Worm (Caenorhabditis elegans) whole organism, mixed stage, embryonic: Measurements from ENCODE around the gene ttc-17.

Experiments
- M03D4.4 ChIP-seq: sonication (generic microtip); optimal IDR thresholded peaks from 2 replicates; lab custom pipeline; 2017; ENCODE audit warnings: mild to moderate bottlenecking, missing genetic modification characterization, missing compliant biosample characterization
- bed-3 ChIP-seq: fragments of 200-800 bp; sonication (Bioruptor generic); optimal IDR thresholded peaks from 3 replicates; lab custom pipeline; 2018; ENCODE audit warnings: mild to moderate bottlenecking, missing genetic modification characterization, moderate library complexity, missing compliant biosample characterization
- blmp-1 ChIP-seq: fragments of 150-350 bp; optimal IDR thresholded peaks from 2 replicates; lab custom pipeline; 2014; ENCODE audit warnings: missing biosample characterization, missing genetic modification characterization
- ceh-39 ChIP-seq: fragments of 150-350 bp; optimal IDR thresholded peaks from 2 replicates; lab custom pipeline; 2014; ENCODE audit warnings: missing biosample characterization, missing genetic modification characterization
- ceh-43 ChIP-seq: fragments of 200-800 bp; sonication (Bioruptor generic); optimal IDR thresholded peaks from 2 replicates; lab custom pipeline; 2018; ENCODE audit warnings: mild to moderate bottlenecking, missing genetic modification characterization, moderate library complexity, missing compliant biosample characterization
- ceh-83 ChIP-seq: fragments of 200-800 bp; sonication (Bioruptor generic); optimal IDR thresholded peaks from 2 replicates; lab custom pipeline; 2018; ENCODE audit warnings: mild to moderate bottlenecking, missing genetic modification characterization, missing compliant biosample characterization
- ces-1 ChIP-seq: fragments of 150-350 bp; optimal IDR thresholded peaks from 2 replicates; lab custom pipeline; 2014; ENCODE audit warnings: missing biosample characterization, missing genetic modification reagents, missing genetic modification characterization
- cnd-1 ChIP-seq: fragments of 200-800 bp; sonication (Bioruptor generic); optimal IDR thresholded peaks from 2 replicates; lab custom pipeline; 2018; ENCODE audit warnings: mild to moderate bottlenecking, missing genetic modification characterization, missing compliant biosample characterization
- drap-1 ChIP-seq: fragments of 200-800 bp; sonication (Bioruptor generic); optimal IDR thresholded peaks from 3 replicates; lab custom pipeline; 2018; ENCODE audit warnings: mild to moderate bottlenecking, missing genetic modification characterization, missing compliant biosample characterization
- elt-1 ChIP-seq: sonication (generic microtip); optimal IDR thresholded peaks from 2 replicates; lab custom pipeline; 2017; ENCODE audit warnings: missing genetic modification characterization, mild to moderate bottlenecking, missing compliant biosample characterization, antibody characterized with exemption, moderate library complexity, borderline replicate concordance; ENCODE audit not compliant: insufficient read depth
- elt-3 ChIP-seq: fragments of 150-350 bp; optimal IDR thresholded peaks from 2 replicates; lab custom pipeline; 2014; ENCODE audit warnings: missing biosample characterization, missing genetic modification characterization
- flh-1 ChIP-seq: fragments of 200-800 bp; sonication (Bioruptor generic); optimal IDR thresholded peaks from 2 replicates; lab custom pipeline; 2018; ENCODE audit warnings: mild to moderate bottlenecking, missing genetic modification characterization, moderate library complexity, missing compliant biosample characterization
- ham-2 ChIP-seq: fragments of 200-800 bp; sonication (Bioruptor generic); optimal IDR thresholded peaks from 2 replicates; lab custom pipeline; 2018; ENCODE audit warnings: mild to moderate bottlenecking, missing genetic modification characterization, missing compliant biosample characterization
- hlh-1 ChIP-seq: fragments of 150-350 bp; optimal IDR thresholded peaks from 2 replicates; lab custom pipeline; 2014; ENCODE audit warnings: missing biosample characterization, missing genetic modification reagents, missing genetic modification characterization
- lin-13 ChIP-seq: fragments of 150-350 bp; optimal IDR thresholded peaks from 2 replicates; lab custom pipeline; 2014; ENCODE audit warnings: missing biosample characterization, missing genetic modification characterization
- lsy-2 ChIP-seq: fragments of 150-350 bp; optimal IDR thresholded peaks from 2 replicates; lab custom pipeline; 2014; ENCODE audit warnings: missing biosample characterization, missing genetic modification characterization
- mab-5 ChIP-seq: fragments of 150-350 bp; optimal IDR thresholded peaks from 2 replicates; lab custom pipeline; 2014; ENCODE audit warnings: missing biosample characterization, missing genetic modification characterization
- mls-2 ChIP-seq: sonication (generic microtip); optimal IDR thresholded peaks from 2 replicates; lab custom pipeline; 2016; ENCODE audit warnings: mild to moderate bottlenecking, missing genetic modification characterization, moderate library complexity, missing compliant biosample characterization
- nhr-12 ChIP-seq: fragments of 150-350 bp; optimal IDR thresholded peaks from 2 replicates; lab custom pipeline; 2014; ENCODE audit warnings: missing biosample characterization, missing genetic modification characterization
- nhr-2 ChIP-seq: fragments of 150-350 bp; optimal IDR thresholded peaks from 2 replicates; lab custom pipeline; 2014; ENCODE audit warnings: missing biosample characterization, missing genetic modification characterization
- nhr-28 ChIP-seq: fragments of 150-350 bp; optimal IDR thresholded peaks from 2 replicates; lab custom pipeline; 2014; ENCODE audit warnings: missing biosample characterization, missing genetic modification characterization
- nhr-76 ChIP-seq: sonication (generic microtip); optimal IDR thresholded peaks from 2 replicates; lab custom pipeline; 2017; ENCODE audit warnings: missing biosample characterization, missing genetic modification characterization
- pha-4 ChIP-seq: fragments of 150-350 bp; optimal IDR thresholded peaks from 2 replicates; lab custom pipeline; 2018; ENCODE audit warnings: missing biosample characterization, missing genetic modification reagents, missing genetic modification characterization
- sem-2 ChIP-seq: fragments of 200-800 bp; sonication (Bioruptor generic); optimal IDR thresholded peaks from 2 replicates; lab custom pipeline; 2018; ENCODE audit warnings: mild to moderate bottlenecking, missing genetic modification characterization, missing compliant biosample characterization
- snpc-4 ChIP-seq: fragments of 150-350 bp; optimal IDR thresholded peaks from 2 replicates; lab custom pipeline; 2014; ENCODE audit warnings: missing biosample characterization, missing genetic modification characterization
- sptf-1 ChIP-seq: sonication (generic microtip); optimal IDR thresholded peaks from 2 replicates; lab custom pipeline; 2017; ENCODE audit warnings: mild to moderate bottlenecking, missing genetic modification characterization, moderate library complexity, missing compliant biosample characterization
- tbx-8 ChIP-seq: fragments of 200-800 bp; sonication (Bioruptor generic); optimal IDR thresholded peaks from 2 replicates; lab custom pipeline; 2018; ENCODE audit warnings: mild to moderate bottlenecking, missing genetic modification characterization, moderate library complexity, missing compliant biosample characterization
- unc-39 ChIP-seq: fragments of 150-350 bp; optimal IDR thresholded peaks from 2 replicates; lab custom pipeline; 2014; ENCODE audit warnings: missing biosample characterization, missing genetic modification characterization
- unc-62 ChIP-seq: fragments of 150-350 bp; optimal IDR thresholded peaks from 2 replicates; lab custom pipeline; 2014; ENCODE audit warnings: missing biosample characterization, missing genetic modification reagents, missing genetic modification characterization
- ztf-11 ChIP-seq: fragments of 150-350 bp; optimal IDR thresholded peaks from 2 replicates; lab custom pipeline; 2014; ENCODE audit warnings: missing biosample characterization, missing genetic modification characterization

ttc-17 gene

ce11 chrV:8937476-8938249 is 19.2 kb upstream of the ttc-17 start:
- TF ChIP-seq drap-1 (GFP tag; lab: Kevin White, UChicago) = no peak
- TF ChIP-seq ces-1 = no peak
- TF ChIP-seq flh-1 (GFP tag; lab: Kevin White, UChicago) = no peak
- no peak for TF ChIP-seq blmp-1 (tag; lab: Kevin White, UChicago)
- no peak for TF ChIP-seq tbx-8 (GFP tag; lab: Kevin White, UChicago)
- no peak for TF ChIP-seq nhr-76 (tag; lab: Kevin White, UChicago)
- no peak for TF ChIP-seq unc-39 (tag; lab: Kevin White, UChicago)
- TF ChIP-seq ceh-39 = no peak
- no peak for TF ChIP-seq nhr-12 (tag; lab: Kevin White, UChicago)
- TF ChIP-seq M03D4.4 (tag; lab: Kevin White, UChicago) = no peak
- TF ChIP-seq nhr-28 (tag; lab: Kevin White, UChicago) = no peak
- TF ChIP-seq nhr-2 (tag; lab: Kevin White, UChicago) = no peak

- TF ChIP-seq nhr-12 (tag; lab: Kevin White, UChicago) (no peak), ceh-39 (no peak), nhr-2 (tag; lab: Kevin White, UChicago) (no peak), bed-3 (GFP tag; lab: Kevin White, UChicago) (no peak), lin-13 (no peak), ceh-83 (GFP tag; lab: Kevin White, UChicago) (no peak), sem-2 (no peak), hlh-1 (tag; lab: Kevin White, UChicago) (no peak), pha-4 (no peak), sptf-1 (tag; lab: Kevin White, UChicago) (no peak), unc-62 (no peak), ceh-43 (GFP tag; lab: Kevin White, UChicago) (no peak), tbx-8 (GFP tag; lab: Kevin White, UChicago) (no peak), drap-1 (GFP tag; lab: Kevin White, UChicago) (no peak)
- TF ChIP-seq, all 35 proteins: peak for 0
Measured at ce11 chrV:8938445-8938844, 18.4 kb upstream of the ttc-17 start.

- TF ChIP-seq pha-4 (no peak), ztf-11 (tag; lab: Kevin White, UChicago) (no peak), snpc-4 (tag; lab: Kevin White, UChicago) (no peak), mls-2 (tag; lab: Kevin White, UChicago) (no peak), nhr-2 (tag; lab: Kevin White, UChicago) (no peak), lin-13 (no peak), ceh-39 (no peak), nhr-28 (tag; lab: Kevin White, UChicago) (no peak), cnd-1 (tag; lab: Kevin White, UChicago) (no peak), hlh-1 (tag; lab: Kevin White, UChicago) (no peak), elt-3 (tag; lab: Kevin White, UChicago) (no peak), M03D4.4 (tag; lab: Kevin White, UChicago) (no peak), ham-2 (GFP tag; lab: Kevin White, UChicago) (no peak), mab-5 (tag; lab: Kevin White, UChicago) (no peak), ceh-43 (GFP tag; lab: Kevin White, UChicago) (no peak), bed-3 (GFP tag; lab: Kevin White, UChicago) (no peak), unc-62 (no peak), elt-1 (no peak), unc-39 (tag; lab: Kevin White, UChicago) (no peak), nhr-12 (tag; lab: Kevin White, UChicago) (no peak)
Measured at ce11 chrV:8938943-8939342, 17.9 kb upstream of the ttc-17 start.

ce11 chrV:8939424-8940065 is 17.3 kb upstream of the ttc-17 start:
- TF ChIP-seq blmp-1 (tag; lab: Kevin White, UChicago) (no peak), tbx-8 (GFP tag; lab: Kevin White, UChicago) (no peak), ces-1 (no peak), mls-2 (tag; lab: Kevin White, UChicago) (no peak)

ce11 chrV:8940419-8940818 is 16.4 kb upstream of the ttc-17 start:
- TF ChIP-seq hlh-1 (tag; lab: Kevin White, UChicago) (no peak), lsy-2 (tag; lab: Kevin White, UChicago) (no peak), elt-1 (no peak), nhr-28 (tag; lab: Kevin White, UChicago) (no peak), ces-1 (no peak), pha-4 (no peak)
- TF ChIP-seq, all 35 proteins: peak for 0
